Fruit fly (Drosophila melanogaster) whole organism, pupa: ENCODE results near the gene CG6972.

Experiments used
- CG10348 ChIP-seq: fragments of 200-800 bp; sonication (Bioruptor generic); IDR thresholded peaks from 2 replicates; pipeline ENCODE4 v1.3.6; 2022; ENCODE audit warnings: missing biosample characterization, missing genetic modification characterization
- CG12605 ChIP-seq: fragments of 200-800 bp; sonication (Bioruptor generic); IDR thresholded peaks from 2 replicates; pipeline ENCODE4 v1.3.6; 2022; ENCODE audit warnings: missing biosample characterization, missing genetic modification characterization
- CG13204 ChIP-seq: fragments of 200-800 bp; sonication (Bioruptor generic); optimal IDR thresholded peaks from 2 replicates; lab custom pipeline; 2018; ENCODE audit warnings: missing biosample characterization, mild to moderate bottlenecking, missing genetic modification characterization, moderate library complexity
- CG14655 ChIP-seq: fragments of 200-800 bp; sonication (Bioruptor generic); optimal IDR thresholded peaks from 3 replicates; lab custom pipeline; 2017; ENCODE audit warnings: mild to moderate bottlenecking, missing biosample characterization, missing genetic modification reagents, missing genetic modification characterization
- CG15710 ChIP-seq: fragments of 200-800 bp; sonication (Bioruptor generic); optimal IDR thresholded peaks from 2 replicates; lab custom pipeline; 2018; ENCODE audit warnings: missing biosample characterization, mild to moderate bottlenecking, missing genetic modification characterization, moderate library complexity
- CG17806 ChIP-seq: fragments of 200-800 bp; sonication (Bioruptor generic); optimal IDR thresholded peaks from 2 replicates; lab custom pipeline; 2018; ENCODE audit warnings: missing biosample characterization, mild to moderate bottlenecking, missing genetic modification characterization, moderate library complexity
- CG32121 ChIP-seq: fragments of 200-800 bp; sonication (Bioruptor generic); IDR thresholded peaks from 2 replicates; pipeline ENCODE4 v1.3.6; 2022; ENCODE audit warnings: missing biosample characterization, missing genetic modification characterization
- CG34367 ChIP-seq: fragments of 200-800 bp; sonication (Bioruptor generic); optimal IDR thresholded peaks from 2 replicates; lab custom pipeline; 2018; ENCODE audit warnings: missing biosample characterization, mild to moderate bottlenecking, missing genetic modification characterization
- CG4496 ChIP-seq: fragments of 200-800 bp; sonication (Bioruptor generic); IDR thresholded peaks from 3 replicates; pipeline ENCODE4 v1.3.6; 2022; ENCODE audit warnings: missing biosample characterization, missing genetic modification characterization
- CG8159 ChIP-seq: fragments of 200-800 bp; sonication (Bioruptor generic); optimal IDR thresholded peaks from 3 replicates; lab custom pipeline; 2018; ENCODE audit warnings: missing biosample characterization, mild to moderate bottlenecking, missing genetic modification characterization, moderate library complexity
- CG8301 ChIP-seq: fragments of 200-800 bp; sonication (Bioruptor generic); optimal IDR thresholded peaks from 2 replicates; lab custom pipeline; 2018; ENCODE audit warnings: missing biosample characterization, mild to moderate bottlenecking, missing genetic modification characterization
- CG9948 ChIP-seq: fragments of 200-800 bp; sonication (Bioruptor generic); optimal IDR thresholded peaks from 2 replicates; lab custom pipeline; 2018; ENCODE audit warnings: missing biosample characterization, mild to moderate bottlenecking, missing genetic modification characterization, moderate library complexity
- D1 ChIP-seq: fragments of 200-800 bp; sonication (Bioruptor generic); optimal IDR thresholded peaks from 2 replicates; lab custom pipeline; 2018; ENCODE audit warnings: missing biosample characterization, mild to moderate bottlenecking, missing genetic modification characterization, moderate library complexity
- EcR ChIP-seq: fragments of 200-800 bp; sonication (Bioruptor generic); optimal IDR thresholded peaks from 3 replicates; lab custom pipeline; 2019; ENCODE audit warnings: missing biosample characterization, missing genetic modification characterization, mild to moderate bottlenecking, moderate library complexity, missing genetic modification reagents
- Ets98B ChIP-seq: fragments of 200-800 bp; sonication (Bioruptor generic); IDR thresholded peaks from 2 replicates; pipeline ENCODE4 v1.3.6; 2022; ENCODE audit warnings: missing biosample characterization, missing genetic modification characterization
- Pif1A ChIP-seq: fragments of 200-800 bp; sonication (Bioruptor generic); optimal IDR thresholded peaks from 3 replicates; lab custom pipeline; 2016; ENCODE audit warnings: missing biosample characterization, missing genetic modification characterization
- Pif1B ChIP-seq: fragments of 200-800 bp; sonication (Bioruptor generic); optimal IDR thresholded peaks from 3 replicates; lab custom pipeline; 2016; ENCODE audit warnings: missing biosample characterization, missing genetic modification characterization
- Snoo ChIP-seq: fragments of 200-800 bp; sonication (Bioruptor generic); optimal IDR thresholded peaks from 3 replicates; lab custom pipeline; 2017; ENCODE audit warnings: missing biosample characterization, mild to moderate bottlenecking, missing genetic modification characterization, inconsistent platforms
- fd96Ca ChIP-seq: fragments of 200-800 bp; sonication (Bioruptor generic); IDR thresholded peaks from 3 replicates; pipeline ENCODE4 v1.3.6; 2022; ENCODE audit warnings: missing biosample characterization, missing genetic modification characterization
- gl ChIP-seq: fragments of 200-800 bp; sonication (Bioruptor generic); optimal IDR thresholded peaks from 2 replicates; lab custom pipeline; 2018; ENCODE audit warnings: missing biosample characterization, mild to moderate bottlenecking, missing genetic modification characterization
- rn ChIP-seq: fragments of 200-800 bp; sonication (Bioruptor generic); IDR thresholded peaks from 2 replicates; pipeline ENCODE4 v1.3.6; 2022; ENCODE audit warnings: missing biosample characterization, missing genetic modification characterization

The CG6972 gene

dm6 chr3R:22701793-22702192 lies at the start of gene CG6972, which contains the start of gene CCAP:
Gene CG6972 (plus strand): TSS chr3R:22702007.
Gene CCAP (minus strand): TSS chr3R:22702084.
- no peak for TF ChIP-seq Pif1B (GFP tag; lab: Kevin White, UChicago)
- TF ChIP-seq CG32121 (GFP tag; lab: Robert Waterston, UW), result 0 out of 2 replicates have a peak, but pooled peaks have one; percentile 28

dm6 chr3R:22663115-22663514 lies 38.7 kb upstream of the CG6972 start:
- peak; percentile 61 for TF ChIP-seq CG32121 (GFP tag; lab: Robert Waterston, UW)
- TF ChIP-seq CG34367 (tag; lab: Kevin White, UChicago), result peak; percentile 61
- TF ChIP-seq CG4496 (GFP tag; lab: Robert Waterston, UW), result peak; percentile 68
- no peak for TF ChIP-seq fd96Ca (GFP tag; lab: Robert Waterston, UW)
- no peak for TF ChIP-seq CG10348 (GFP tag; lab: Robert Waterston, UW)
- TF ChIP-seq D1 (tag; lab: Kevin White, UChicago), result no peak
- TF ChIP-seq CG8159, result peak; percentile 28
- peak; percentile 21; the same call in 1 of the 2 replicates for TF ChIP-seq Ets98B
- TF ChIP-seq Snoo, result no peak
- TF ChIP-seq CG15710 (tag; lab: Kevin White, UChicago), result peak; percentile 62
- peak; percentile 72 for TF ChIP-seq Pif1A (GFP tag; lab: Kevin White, UChicago)
- no peak for TF ChIP-seq CG12605 (GFP tag; lab: Robert Waterston, UW)
- TF ChIP-seq EcR (GFP tag; lab: Kevin White, UChicago), result no peak
- no peak for TF ChIP-seq CG13204
- peak; percentile 37 for TF ChIP-seq CG14655 (GFP tag; lab: Kevin White, UChicago)
- TF ChIP-seq rn (GFP tag; lab: Robert Waterston, UW), result no peak
- TF ChIP-seq CG8301 (tag; lab: Kevin White, UChicago), result peak; percentile 45
- peak; percentile 45 for TF ChIP-seq CG9948 (tag; lab: Kevin White, UChicago)

- TF ChIP-seq CG15710 (tag; lab: Kevin White, UChicago), result peak; percentile 14
- peak; percentile 78 for TF ChIP-seq Pif1A (GFP tag; lab: Kevin White, UChicago)
- TF ChIP-seq CG14655 (GFP tag; lab: Kevin White, UChicago), result peak; percentile 73
- peak; percentile 57 for TF ChIP-seq CG12605 (GFP tag; lab: Robert Waterston, UW)
- no peak for TF ChIP-seq CG10348 (GFP tag; lab: Robert Waterston, UW)
- no peak for TF ChIP-seq CG13204
- peak; percentile 23 for TF ChIP-seq Pif1B (GFP tag; lab: Kevin White, UChicago)
- TF ChIP-seq CG4496 (GFP tag; lab: Robert Waterston, UW), result peak; percentile 86
- TF ChIP-seq rn (GFP tag; lab: Robert Waterston, UW), result peak; percentile 51; the same call in 1 of the 2 replicates
- TF ChIP-seq CG17806 (tag; lab: Kevin White, UChicago), result no peak
- TF ChIP-seq CG32121 (GFP tag; lab: Robert Waterston, UW), result peak; percentile 78
- TF ChIP-seq CG8159, result no peak
- TF ChIP-seq D1 (tag; lab: Kevin White, UChicago), result no peak
- TF ChIP-seq fd96Ca (GFP tag; lab: Robert Waterston, UW), result peak; percentile 90
- TF ChIP-seq CG8301 (tag; lab: Kevin White, UChicago), result peak; percentile 79
- TF ChIP-seq Snoo, result no peak
- peak; percentile 26 for TF ChIP-seq CG9948 (tag; lab: Kevin White, UChicago)
- TF ChIP-seq gl (tag; lab: Kevin White, UChicago), result no peak
- TF ChIP-seq Ets98B, result peak; percentile 87
- TF ChIP-seq EcR (GFP tag; lab: Kevin White, UChicago), result no peak
- TF ChIP-seq CG34367 (tag; lab: Kevin White, UChicago), result peak; percentile 17
Measured at dm6 chr3R:22664274-22664673, 37.5 kb upstream of the CG6972 start.

- no peak for TF ChIP-seq gl (tag; lab: Kevin White, UChicago)
- peak; percentile 2 for TF ChIP-seq CG34367 (tag; lab: Kevin White, UChicago)
- peak; percentile 16 for TF ChIP-seq CG15710 (tag; lab: Kevin White, UChicago)
- no peak for TF ChIP-seq CG12605 (GFP tag; lab: Robert Waterston, UW)
- TF ChIP-seq Ets98B, result peak; percentile 5; the same call in 1 of the 2 replicates
- TF ChIP-seq fd96Ca (GFP tag; lab: Robert Waterston, UW), result peak; percentile 38; the same call in 1 of the 3 replicates
- peak; percentile 59; the same call in 1 of the 3 replicates for TF ChIP-seq CG4496 (GFP tag; lab: Robert Waterston, UW)
- TF ChIP-seq Pif1A (GFP tag; lab: Kevin White, UChicago), result no peak
Measured at dm6 chr3R:22666449-22667283, 35.1 kb upstream of the CG6972 start.

- TF ChIP-seq gl (tag; lab: Kevin White, UChicago), result peak; percentile 78
- TF ChIP-seq Ets98B, result peak; percentile 80
- TF ChIP-seq EcR (GFP tag; lab: Kevin White, UChicago), result peak; percentile 3
- peak; percentile 81 for TF ChIP-seq rn (GFP tag; lab: Robert Waterston, UW)
- peak; percentile 96 for TF ChIP-seq CG14655 (GFP tag; lab: Kevin White, UChicago)
- TF ChIP-seq CG8159, result peak; percentile 99
- TF ChIP-seq Pif1B (GFP tag; lab: Kevin White, UChicago), result peak; percentile 91
- peak; percentile 96 for TF ChIP-seq D1 (tag; lab: Kevin White, UChicago)
- TF ChIP-seq CG17806 (tag; lab: Kevin White, UChicago), result peak; percentile 96
- TF ChIP-seq CG15710 (tag; lab: Kevin White, UChicago), result peak; percentile 95
- peak; percentile 50 for TF ChIP-seq fd96Ca (GFP tag; lab: Robert Waterston, UW)
- peak; percentile 90 for TF ChIP-seq CG32121 (GFP tag; lab: Robert Waterston, UW)
- TF ChIP-seq CG8301 (tag; lab: Kevin White, UChicago), result peak; percentile 94
- TF ChIP-seq CG10348 (GFP tag; lab: Robert Waterston, UW), result peak; percentile 75
- TF ChIP-seq CG9948 (tag; lab: Kevin White, UChicago), result peak; percentile 99
- peak; percentile 73; the same call in 1 of the 2 replicates for TF ChIP-seq CG12605 (GFP tag; lab: Robert Waterston, UW)
- TF ChIP-seq Snoo, result peak; percentile 92
- peak; percentile 87 for TF ChIP-seq Pif1A (GFP tag; lab: Kevin White, UChicago)
- peak; percentile 67 for TF ChIP-seq CG13204
- TF ChIP-seq CG34367 (tag; lab: Kevin White, UChicago), result peak; percentile 91
- peak; percentile 94; the same call in 2 of the 3 replicates for TF ChIP-seq CG4496 (GFP tag; lab: Robert Waterston, UW)
Measured at dm6 chr3R:22667284-22667958, 34.4 kb upstream of the CG6972 start.
